Fruit fly (Drosophila melanogaster) whole organism: Measurements from ENCODE around the gene ppk17.

Source experiments
- CG8478 ChIP-seq: fragments of >200 bp; optimal IDR thresholded peaks from 2 replicates; lab custom pipeline; 2018; ENCODE audit warnings: inconsistent platforms
- Dll ChIP-seq: fragments of >200 bp; optimal IDR thresholded peaks from 2 replicates; lab custom pipeline; 2017
- EcR ChIP-seq, 2 experiments: fragments of >200 bp; optimal IDR thresholded peaks; 2 replicates each; lab custom pipeline; 2017; ENCODE audit warnings: missing biosample characterization in 2 of 2, missing genetic modification characterization in 2 of 2, missing genetic modification reagents in 2 of 2
- pan ChIP-seq: fragments of >200 bp; optimal IDR thresholded peaks from 2 replicates; lab custom pipeline; 2017
- psq ChIP-seq: fragments of >200 bp; optimal IDR thresholded peaks from 2 replicates; lab custom pipeline; 2017

- no peak for TF ChIP-seq pan (lab: Kevin White, UChicago)
- TF ChIP-seq Dll (lab: Kevin White, UChicago) = no peak
- TF ChIP-seq psq (lab: Kevin White, UChicago) = no peak
- no peak for TF ChIP-seq CG8478 (lab: Kevin White, UChicago)
- no peak for TF ChIP-seq EcR (GFP tag; optimal IDR thresholded peaks at IDR 0.05; lab: Kevin White, UChicago)
Measured at dm6 chr2L:16760504-16761417, at the start of gene ppk17.
